Worm (Caenorhabditis elegans) whole organism, young adult: ENCODE data around the gene cutl-27.
A peak's percentile ranks its signal among the peaks of the same experiment; 100 is the strongest.

Experiments used
- B0035.1 ChIP-seq: sonication (generic microtip); optimal IDR thresholded peaks from 2 replicates; lab custom pipeline; 2016; ENCODE audit warnings: missing genetic modification characterization, mild to moderate bottlenecking, missing compliant biosample characterization, missing genotype, missing genetic modification reagents
- C17E4.6 ChIP-seq: fragments of 200-800 bp; sonication (Bioruptor generic); IDR thresholded peaks from 2 replicates; pipeline ENCODE4 v1.3.6; 2022; ENCODE audit warnings: missing genetic modification reagents, missing genetic modification characterization, missing compliant biosample characterization
- F22D6.2 ChIP-seq: sonication (generic microtip); optimal IDR thresholded peaks from 2 replicates; lab custom pipeline; 2016; ENCODE audit warnings: mild to moderate bottlenecking, missing genetic modification characterization, missing compliant biosample characterization
- F39B2.1 ChIP-seq: fragments of 200-800 bp; sonication (Bioruptor generic); IDR thresholded peaks from 2 replicates; pipeline ENCODE4 v1.3.6; 2022; ENCODE audit warnings: missing genetic modification reagents, missing genetic modification characterization, missing compliant biosample characterization
- F52B5.7 ChIP-seq: sonication (generic microtip); optimal IDR thresholded peaks from 2 replicates; lab custom pipeline; 2016; ENCODE audit warnings: mild to moderate bottlenecking, missing genetic modification characterization, missing compliant biosample characterization
- F55B11.4 ChIP-seq: sonication (generic microtip); optimal IDR thresholded peaks from 2 replicates; lab custom pipeline; 2016; ENCODE audit warnings: missing compliant biosample characterization, missing genetic modification characterization, borderline replicate concordance; ENCODE audit not compliant: insufficient read depth
- F57C9.4 ChIP-seq: sonication (generic microtip); optimal IDR thresholded peaks from 2 replicates; lab custom pipeline; 2017; ENCODE audit warnings: mild to moderate bottlenecking, missing genetic modification characterization, missing compliant biosample characterization
- K12H6.12 ChIP-seq: fragments of 200-800 bp; sonication (Bioruptor generic); optimal IDR thresholded peaks from 2 replicates; lab custom pipeline; 2018; ENCODE audit warnings: mild to moderate bottlenecking, missing genetic modification characterization, missing compliant biosample characterization
- Y53G8AR.9 ChIP-seq: fragments of 200-800 bp; sonication (Bioruptor generic); conservative IDR thresholded peaks from 2 replicates; pipeline ENCODE4 v1.3.6; 2022; ENCODE audit warnings: missing genetic modification reagents, missing genetic modification characterization, missing compliant biosample characterization
- Y56A3A.18 ChIP-seq: fragments of 200-800 bp; sonication (Bioruptor generic); IDR thresholded peaks from 2 replicates; pipeline ENCODE4 v1.3.6; 2022; ENCODE audit warnings: missing genetic modification reagents, missing genetic modification characterization, missing compliant biosample characterization
- akir-1 ChIP-seq: fragments of 200-800 bp; sonication (Bioruptor generic); optimal IDR thresholded peaks from 2 replicates; lab custom pipeline; 2018; ENCODE audit warnings: mild to moderate bottlenecking, missing genetic modification characterization, moderate library complexity, missing compliant biosample characterization
- aptf-2 ChIP-seq: fragments of 200-800 bp; sonication (Bioruptor generic); conservative IDR thresholded peaks from 2 replicates; pipeline ENCODE4 v1.3.6; 2022; ENCODE audit warnings: missing genetic modification reagents, missing genetic modification characterization, missing compliant biosample characterization
- attf-3 ChIP-seq: fragments of 200-800 bp; sonication (Bioruptor generic); conservative IDR thresholded peaks from 2 replicates; pipeline ENCODE4 v1.3.6; 2022; ENCODE audit warnings: missing genetic modification reagents, missing genetic modification characterization, missing compliant biosample characterization
- ccch-3 ChIP-seq: fragments of 200-800 bp; sonication (Bioruptor generic); optimal IDR thresholded peaks from 2 replicates; lab custom pipeline; 2018; ENCODE audit warnings: mild to moderate bottlenecking, missing genetic modification characterization, missing compliant biosample characterization
- ceh-27 ChIP-seq: fragments of 200-800 bp; sonication (Bioruptor generic); optimal IDR thresholded peaks from 2 replicates; lab custom pipeline; 2018; ENCODE audit warnings: mild to moderate bottlenecking, missing genetic modification characterization, moderate library complexity, missing compliant biosample characterization
- ceh-91 ChIP-seq: fragments of 200-800 bp; sonication (Bioruptor generic); IDR thresholded peaks from 2 replicates; pipeline ENCODE4 v1.3.6; 2022; ENCODE audit warnings: missing genetic modification reagents, missing genetic modification characterization, missing compliant biosample characterization
- die-1 ChIP-seq: sonication (generic microtip); optimal IDR thresholded peaks from 2 replicates; lab custom pipeline; 2016; ENCODE audit warnings: missing genotype, mild to moderate bottlenecking, missing genetic modification characterization, missing compliant biosample characterization
- dpff-1 ChIP-seq: sonication (generic microtip); optimal IDR thresholded peaks from 2 replicates; lab custom pipeline; 2017; ENCODE audit warnings: mild to moderate bottlenecking, missing genetic modification characterization, missing compliant biosample characterization
- egl-18 ChIP-seq: fragments of 200-800 bp; sonication (Bioruptor generic); IDR thresholded peaks from 2 replicates; pipeline ENCODE4 v1.3.6; 2022; ENCODE audit warnings: missing genetic modification reagents, missing genetic modification characterization, missing compliant biosample characterization
- egrh-3 ChIP-seq: fragments of 200-800 bp; sonication (Bioruptor generic); IDR thresholded peaks from 2 replicates; pipeline ENCODE4 v1.3.6; 2022; ENCODE audit warnings: missing genetic modification reagents, missing genetic modification characterization, missing compliant biosample characterization
- ets-4 ChIP-seq: fragments of 200-800 bp; sonication (Bioruptor generic); optimal IDR thresholded peaks from 2 replicates; lab custom pipeline; 2018; ENCODE audit warnings: mild to moderate bottlenecking, missing genetic modification characterization, missing compliant biosample characterization
- fkh-3 ChIP-seq: sonication (generic microtip); optimal IDR thresholded peaks from 2 replicates; lab custom pipeline; 2016; ENCODE audit warnings: mild to moderate bottlenecking, missing genetic modification characterization, missing compliant biosample characterization
- hmg-1.2 ChIP-seq: fragments of 200-800 bp; sonication (Bioruptor generic); IDR thresholded peaks from 2 replicates; pipeline ENCODE4 v1.3.6; 2022; ENCODE audit warnings: missing genetic modification reagents, missing genetic modification characterization, missing compliant biosample characterization
- hmg-20 ChIP-seq: fragments of 200-800 bp; sonication (Bioruptor generic); IDR thresholded peaks from 2 replicates; pipeline ENCODE4 v1.3.6; 2022; ENCODE audit warnings: missing genetic modification reagents, missing genetic modification characterization, missing compliant biosample characterization
- lsl-1 ChIP-seq: fragments of 200-800 bp; sonication (Bioruptor generic); optimal IDR thresholded peaks from 2 replicates; lab custom pipeline; 2018; ENCODE audit warnings: mild to moderate bottlenecking, missing genetic modification characterization, moderate library complexity, missing compliant biosample characterization
- madf-10 ChIP-seq: sonication (generic microtip); optimal IDR thresholded peaks from 2 replicates; lab custom pipeline; 2016; ENCODE audit warnings: mild to moderate bottlenecking, missing genetic modification characterization, missing compliant biosample characterization
- madf-6 ChIP-seq: fragments of 200-800 bp; sonication (Bioruptor generic); IDR thresholded peaks from 2 replicates; pipeline ENCODE4 v1.3.6; 2022; ENCODE audit warnings: missing genetic modification reagents, missing genetic modification characterization, missing compliant biosample characterization
- mcd-1 ChIP-seq: fragments of 200-800 bp; sonication (Bioruptor generic); IDR thresholded peaks from 2 replicates; pipeline ENCODE4 v1.3.6; 2022; ENCODE audit warnings: missing genetic modification reagents, missing genetic modification characterization, missing compliant biosample characterization
- mel-28 ChIP-seq: sonication (generic microtip); optimal IDR thresholded peaks from 2 replicates; lab custom pipeline; 2016; ENCODE audit warnings: borderline replicate concordance, mild to moderate bottlenecking, missing genetic modification characterization, missing compliant biosample characterization
- nhr-120 ChIP-seq: fragments of 200-800 bp; sonication (Bioruptor generic); IDR thresholded peaks from 2 replicates; pipeline ENCODE4 v1.3.6; 2022; ENCODE audit warnings: missing genetic modification characterization, missing compliant biosample characterization
- nhr-179 ChIP-seq: sonication (generic microtip); optimal IDR thresholded peaks from 2 replicates; lab custom pipeline; 2016; ENCODE audit warnings: mild to moderate bottlenecking, missing genetic modification characterization, missing compliant biosample characterization
- nhr-27 ChIP-seq: fragments of 200-800 bp; sonication (Bioruptor generic); optimal IDR thresholded peaks from 2 replicates; lab custom pipeline; 2018; ENCODE audit warnings: mild to moderate bottlenecking, missing genetic modification characterization, moderate library complexity, missing compliant biosample characterization
- pha-4 ChIP-seq: fragments of 150-350 bp; sonication (generic microtip); optimal IDR thresholded peaks from 2 replicates; lab custom pipeline; 2014; ENCODE audit warnings: missing biosample characterization, missing genetic modification reagents, missing genetic modification characterization
- rcor-1 ChIP-seq: fragments of 200-800 bp; sonication (Bioruptor generic); IDR thresholded peaks from 2 replicates; pipeline ENCODE4 v1.3.6; 2022; ENCODE audit warnings: missing genetic modification reagents, missing genetic modification characterization, missing compliant biosample characterization
- snpc-1.3 ChIP-seq: sonication (generic microtip); optimal IDR thresholded peaks from 2 replicates; lab custom pipeline; 2017; ENCODE audit warnings: missing genetic modification characterization, mild to moderate bottlenecking, missing compliant biosample characterization, antibody characterized with exemption, moderate library complexity, missing genotype, missing genetic modification reagents; ENCODE audit not compliant: insufficient read depth
- snpc-4 ChIP-seq, 5 experiments: fragments of 150-350 bp in 1 of 5; sonication (generic microtip) in 4 of 5; optimal IDR thresholded peaks; 2 replicates each; lab custom pipeline; 2014 to 2018; ENCODE audit warnings: missing genetic modification characterization in 5 of 5, missing biosample characterization in 3 of 5, antibody characterized with exemption in 2 of 5, mild to moderate bottlenecking in 2 of 5, missing compliant biosample characterization in 2 of 5, missing genotype in 2 of 5, moderate library complexity in 2 of 5, missing genetic modification reagents in 1 of 5
- somi-1 ChIP-seq: fragments of 200-800 bp; sonication (Bioruptor generic); optimal IDR thresholded peaks from 2 replicates; lab custom pipeline; 2018; ENCODE audit warnings: mild to moderate bottlenecking, missing genetic modification characterization, missing compliant biosample characterization
- sptf-2 ChIP-seq: fragments of 200-800 bp; sonication (Bioruptor generic); optimal IDR thresholded peaks from 2 replicates; lab custom pipeline; 2018; ENCODE audit warnings: mild to moderate bottlenecking, missing genetic modification characterization, missing compliant biosample characterization
- tbx-9 ChIP-seq: sonication (generic microtip); optimal IDR thresholded peaks from 2 replicates; lab custom pipeline; 2016; ENCODE audit warnings: borderline replicate concordance, missing genetic modification characterization, inconsistent platforms, missing compliant biosample characterization
- tlf-1 ChIP-seq: fragments of 200-800 bp; sonication (Bioruptor generic); optimal IDR thresholded peaks from 2 replicates; lab custom pipeline; 2018; ENCODE audit warnings: mild to moderate bottlenecking, missing genetic modification characterization, missing compliant biosample characterization
- zfh-2 ChIP-seq: fragments of 200-800 bp; sonication (Bioruptor generic); conservative IDR thresholded peaks from 2 replicates; pipeline ENCODE4 v1.3.6; 2022; ENCODE audit warnings: missing genetic modification reagents, missing genetic modification characterization, missing compliant biosample characterization
- ztf-26 ChIP-seq: sonication (generic microtip); optimal IDR thresholded peaks from 2 replicates; lab custom pipeline; 2017; ENCODE audit warnings: missing genetic modification characterization, missing compliant biosample characterization
- ztf-28 ChIP-seq: fragments of 200-800 bp; sonication (Bioruptor generic); IDR thresholded peaks from 2 replicates; pipeline ENCODE4 v1.3.6; 2022; ENCODE audit warnings: missing genetic modification reagents, missing genetic modification characterization, missing compliant biosample characterization

Gene cutl-27

ce11 chrIV:11871083-11871482, 7.3 kb upstream of the cutl-27 start:
- no peak for TF ChIP-seq tbx-9 (tag; lab: Kevin White, UChicago)
- no peak for TF ChIP-seq ccch-3 (GFP tag; lab: Kevin White, UChicago)
- TF ChIP-seq ztf-26 = no peak
- no peak for TF ChIP-seq ceh-91 (GFP tag; lab: Robert Waterston, UW)
- TF ChIP-seq nhr-179 (tag; lab: Kevin White, UChicago) = no peak
- no peak for TF ChIP-seq die-1 (tag; lab: Kevin White, UChicago)
- TF ChIP-seq mcd-1 (GFP tag; lab: Robert Waterston, UW) = peak; percentile 31; the same call in 1 of the 2 replicates
- TF ChIP-seq hmg-1.2 (GFP tag; lab: Robert Waterston, UW) = peak; percentile 37; the same call in 1 of the 2 replicates
- no peak for TF ChIP-seq madf-6 (GFP tag; lab: Robert Waterston, UW)
- TF ChIP-seq aptf-2 (GFP tag; lab: Robert Waterston, UW) = no peak
- peak; percentile 1 for TF ChIP-seq ceh-27 (GFP tag; lab: Kevin White, UChicago)
- TF ChIP-seq akir-1 (GFP tag; lab: Kevin White, UChicago) = no peak
- TF ChIP-seq hmg-20 = no peak
- no peak for TF ChIP-seq fkh-3 (tag; lab: Kevin White, UChicago)
- TF ChIP-seq somi-1 (GFP tag; lab: Kevin White, UChicago) = no peak
- TF ChIP-seq madf-10 = peak; percentile 39
- no peak for TF ChIP-seq snpc-1.3 (tag; lab: Kevin White, UChicago)
- TF ChIP-seq F39B2.1 = no peak
- TF ChIP-seq K12H6.12 (tag; lab: Kevin White, UChicago) = peak; percentile 9
- no peak for TF ChIP-seq F52B5.7 (tag; lab: Kevin White, UChicago)
- no peak for TF ChIP-seq F22D6.2 (tag; lab: Kevin White, UChicago)
- TF ChIP-seq F55B11.4 (tag; lab: Kevin White, UChicago) = no peak
- TF ChIP-seq zfh-2 (GFP tag; lab: Robert Waterston, UW) = peak; percentile 65
- no peak for TF ChIP-seq rcor-1 (GFP tag; lab: Robert Waterston, UW)
- no peak for TF ChIP-seq sptf-2 (GFP tag; lab: Kevin White, UChicago)
- TF ChIP-seq egrh-3 (GFP tag; lab: Robert Waterston, UW) = 0 out of 2 replicates have a peak, but pooled peaks have one; percentile 10

- no peak for TF ChIP-seq dpff-1 (tag; lab: Kevin White, UChicago)
- TF ChIP-seq egl-18 (GFP tag; lab: Robert Waterston, UW) = no peak
- no peak for TF ChIP-seq ztf-28 (GFP tag; lab: Robert Waterston, UW)
- TF ChIP-seq Y56A3A.18 (GFP tag; lab: Robert Waterston, UW) = no peak
- no peak for TF ChIP-seq C17E4.6 (GFP tag; lab: Robert Waterston, UW)
- TF ChIP-seq, all 124 proteins: peak for 0
These were observed 6.5 kb upstream of the cutl-27 start for ce11 chrIV:11871898-11872297.

ce11 chrIV:11877674-11878073, 675 bp upstream of the cutl-27 start, which contains the start of gene pph-2:
Gene pph-2 (minus strand): TSS chrIV:11877774.
- TF ChIP-seq Y56A3A.18 (GFP tag; lab: Robert Waterston, UW) (no peak), mel-28 (tag; lab: Kevin White, UChicago) (no peak), pha-4 (tag; lab: Kevin White, UChicago) (no peak), attf-3 (GFP tag; lab: Robert Waterston, UW) (no peak), nhr-27 (tag; lab: Kevin White, UChicago) (no peak), B0035.1 (tag; lab: Kevin White, UChicago) (no peak), F39B2.1 (no peak), snpc-4 (GFP tag; optimal IDR thresholded peaks at IDR 0.05; lab: Kevin White, UChicago) (no peak), snpc-4 (tag; optimal IDR thresholded peaks at IDR 0.05; lab: Kevin White, UChicago) (no peak), egl-18 (GFP tag; lab: Robert Waterston, UW) (no peak), tlf-1 (GFP tag; lab: Kevin White, UChicago) (no peak), ets-4 (GFP tag; lab: Kevin White, UChicago) (no peak), lsl-1 (no peak), Y53G8AR.9 (no peak), mcd-1 (GFP tag; lab: Robert Waterston, UW) (no peak), rcor-1 (GFP tag; lab: Robert Waterston, UW) (no peak), nhr-120 (GFP tag; lab: Robert Waterston, UW) (no peak), hmg-20 (no peak), F57C9.4 (tag; lab: Kevin White, UChicago) (no peak)
